Fruit fly (Drosophila melanogaster) whole organism, embryonic: ENCODE measurements around the gene ABCB7.

ENCODE experiments used
- Adf1 ChIP-seq: fragments of 200-800 bp; sonication (Bioruptor generic); IDR thresholded peaks from 2 replicates; pipeline ENCODE4 v1.3.6; 2022; ENCODE audit warnings: missing biosample characterization, missing genetic modification characterization
- Atf-2 ChIP-seq: fragments of 200-800 bp; sonication (Bioruptor generic); optimal IDR thresholded peaks from 2 replicates; lab custom pipeline; 2016; ENCODE audit warnings: missing biosample characterization, missing genetic modification characterization
- CG1024 ChIP-seq: fragments of 200-800 bp; sonication (Bioruptor generic); IDR thresholded peaks from 2 replicates; pipeline ENCODE4 v1.3.6; 2022; ENCODE audit warnings: missing biosample characterization, missing genetic modification characterization
- CG12155 ChIP-seq: fragments of 200-800 bp; sonication (Bioruptor generic); optimal IDR thresholded peaks from 3 replicates; lab custom pipeline; 2016; ENCODE audit warnings: missing biosample characterization, missing genetic modification characterization
- CG1233 ChIP-seq: fragments of 200-800 bp; sonication (Bioruptor generic); optimal IDR thresholded peaks from 4 replicates; lab custom pipeline; 2018; ENCODE audit warnings: missing biosample characterization, mild to moderate bottlenecking, missing genetic modification characterization
- CG12659 ChIP-seq: fragments of 200-800 bp; sonication (Bioruptor generic); optimal IDR thresholded peaks from 3 replicates; lab custom pipeline; 2017; ENCODE audit warnings: mild to moderate bottlenecking, missing biosample characterization, missing genetic modification reagents, missing genetic modification characterization
- CG12769 ChIP-seq: fragments of 200-800 bp; sonication (Bioruptor generic); optimal IDR thresholded peaks from 2 replicates; lab custom pipeline; 2019; ENCODE audit warnings: missing biosample characterization, mild to moderate bottlenecking, missing genetic modification characterization, moderate library complexity
- CG17186 ChIP-seq: fragments of 200-800 bp; sonication (Bioruptor generic); optimal IDR thresholded peaks from 3 replicates; lab custom pipeline; 2017; ENCODE audit warnings: missing biosample characterization, missing genetic modification reagents, missing genetic modification characterization
- CG2120 ChIP-seq: fragments of 200-800 bp; sonication (Bioruptor generic); optimal IDR thresholded peaks from 3 replicates; lab custom pipeline; 2016; ENCODE audit warnings: missing biosample characterization, missing genetic modification characterization
- CG32772 ChIP-seq: fragments of 200-800 bp; sonication (Bioruptor generic); IDR thresholded peaks from 2 replicates; pipeline ENCODE4 v1.3.6; 2022; ENCODE audit warnings: missing biosample characterization, missing genetic modification characterization
- CG3407 ChIP-seq: fragments of 200-800 bp; sonication (Bioruptor generic); optimal IDR thresholded peaks from 2 replicates; lab custom pipeline; 2018; ENCODE audit warnings: missing biosample characterization, mild to moderate bottlenecking, missing genetic modification characterization
- CG34422 ChIP-seq: fragments of 200-800 bp; sonication (Bioruptor generic); IDR thresholded peaks from 3 replicates; pipeline ENCODE4 v1.3.6; 2022; ENCODE audit warnings: missing biosample characterization, missing genetic modification characterization
- CG3838 ChIP-seq: fragments of 200-800 bp; sonication (Bioruptor generic); optimal IDR thresholded peaks from 3 replicates; lab custom pipeline; 2016; ENCODE audit warnings: missing biosample characterization, missing genetic modification characterization
- CG42726 ChIP-seq: fragments of 200-800 bp; sonication (Bioruptor generic); IDR thresholded peaks from 2 replicates; pipeline ENCODE4 v1.3.6; 2022; ENCODE audit warnings: missing biosample characterization, missing genetic modification characterization; ENCODE audit not compliant: partially characterized antibody
- CG4617 ChIP-seq: fragments of 200-800 bp; sonication (Bioruptor generic); optimal IDR thresholded peaks from 3 replicates; lab custom pipeline; 2016; ENCODE audit warnings: missing biosample characterization, missing genetic modification characterization, borderline replicate concordance
- CTCF ChIP-seq: fragments of 200-800 bp; sonication (Bioruptor generic); optimal IDR thresholded peaks from 2 replicates; lab custom pipeline; 2017; ENCODE audit warnings: missing biosample characterization, mild to moderate bottlenecking, missing genetic modification characterization, moderate library complexity
- Dip3 ChIP-seq: fragments of 200-800 bp; sonication (Bioruptor generic); optimal IDR thresholded peaks from 3 replicates; lab custom pipeline; 2016; ENCODE audit warnings: missing biosample characterization, missing genetic modification characterization
- ERR ChIP-seq: fragments of 200-800 bp; sonication (Bioruptor generic); optimal IDR thresholded peaks from 2 replicates; lab custom pipeline; 2016; ENCODE audit warnings: missing biosample characterization, missing genetic modification characterization
- HHEX ChIP-seq: fragments of 200-800 bp; sonication (Bioruptor generic); optimal IDR thresholded peaks from 3 replicates; lab custom pipeline; 2017; ENCODE audit warnings: missing biosample characterization, mild to moderate bottlenecking, missing genetic modification characterization, missing genetic modification reagents
- HmgZ ChIP-seq: fragments of 200-800 bp; sonication (Bioruptor generic); optimal IDR thresholded peaks from 2 replicates; lab custom pipeline; 2018; ENCODE audit warnings: missing biosample characterization, mild to moderate bottlenecking, missing genetic modification characterization
- Kr ChIP-seq: fragments of 200-800 bp; sonication (Bioruptor generic); optimal IDR thresholded peaks from 2 replicates; lab custom pipeline; 2017; ENCODE audit warnings: missing biosample characterization, mild to moderate bottlenecking, missing genetic modification characterization
- Lhr ChIP-seq: fragments of 200-800 bp; sonication (Bioruptor generic); optimal IDR thresholded peaks from 3 replicates; lab custom pipeline; 2017; ENCODE audit warnings: mild to moderate bottlenecking, missing biosample characterization, missing genetic modification reagents, missing genetic modification characterization
- Meics ChIP-seq: fragments of 200-800 bp; sonication (Bioruptor generic); optimal IDR thresholded peaks from 2 replicates; lab custom pipeline; 2017; ENCODE audit warnings: missing biosample characterization, mild to moderate bottlenecking, missing genetic modification characterization
- Mrtf ChIP-seq: fragments of 200-800 bp; sonication (Bioruptor generic); IDR thresholded peaks from 3 replicates; pipeline ENCODE4 v1.3.6; 2022; ENCODE audit warnings: missing biosample characterization, missing genetic modification characterization
- Nf-YC ChIP-seq: fragments of 200-800 bp; optimal IDR thresholded peaks from 3 replicates; lab custom pipeline; 2019; ENCODE audit warnings: missing biosample characterization, mild to moderate bottlenecking, missing genetic modification characterization, moderate library complexity
- Optix ChIP-seq: fragments of 200-800 bp; sonication (Bioruptor generic); IDR thresholded peaks from 3 replicates; pipeline ENCODE4 v1.3.6; 2022; ENCODE audit warnings: missing biosample characterization, missing genetic modification characterization
- Ptx1 ChIP-seq: fragments of 200-800 bp; sonication (Bioruptor generic); IDR thresholded peaks from 2 replicates; pipeline ENCODE4 v1.3.6; 2022; ENCODE audit warnings: missing biosample characterization, missing genetic modification characterization
- Side ChIP-seq: fragments of 200-800 bp; sonication (Bioruptor generic); optimal IDR thresholded peaks from 2 replicates; lab custom pipeline; 2016; ENCODE audit warnings: missing biosample characterization, missing genetic modification characterization
- Sry-β ChIP-seq: fragments of 200-800 bp; sonication (Bioruptor generic); optimal IDR thresholded peaks from 2 replicates; lab custom pipeline; 2018; ENCODE audit warnings: missing biosample characterization, mild to moderate bottlenecking, missing genetic modification characterization, moderate library complexity
- TFAM ChIP-seq: fragments of 200-800 bp; sonication (Bioruptor generic); optimal IDR thresholded peaks from 2 replicates; lab custom pipeline; 2017; ENCODE audit warnings: missing biosample characterization, missing genetic modification characterization, inconsistent platforms
- Xrp1 ChIP-seq: fragments of 200-800 bp; sonication (Bioruptor generic); IDR thresholded peaks from 2 replicates; pipeline ENCODE4 v1.3.6; 2022; ENCODE audit warnings: missing biosample characterization, missing genetic modification characterization
- ap ChIP-seq: fragments of 200-800 bp; sonication (Bioruptor generic); IDR thresholded peaks from 2 replicates; pipeline ENCODE4 v1.3.6; 2022; ENCODE audit warnings: missing biosample characterization, missing genetic modification characterization
- chif ChIP-seq, 2 experiments: fragments of 200-800 bp; sonication (Bioruptor generic); optimal IDR thresholded peaks; 3 replicates each; lab custom pipeline; 2016; ENCODE audit warnings: missing biosample characterization in 2 of 2, missing genetic modification characterization in 2 of 2
- dpn ChIP-seq, 2 experiments: fragments of 200-800 bp; sonication (Bioruptor generic); optimal IDR thresholded peaks; 3 replicates each; lab custom pipeline; 2016; ENCODE audit warnings: missing biosample characterization in 2 of 2, missing genetic modification characterization in 2 of 2
- fru ChIP-seq: fragments of >200 bp; optimal IDR thresholded peaks from 2 replicates; lab custom pipeline; 2017
- fu2 ChIP-seq: fragments of 200-800 bp; sonication (Bioruptor generic); optimal IDR thresholded peaks from 2 replicates; lab custom pipeline; 2016; ENCODE audit warnings: missing biosample characterization, missing genetic modification characterization
- gcm2 ChIP-seq: fragments of 200-800 bp; sonication (Bioruptor generic); optimal IDR thresholded peaks from 2 replicates; lab custom pipeline; 2016; ENCODE audit warnings: missing biosample characterization, missing genetic modification characterization
- gt ChIP-seq: fragments of 200-800 bp; sonication (Bioruptor generic); IDR thresholded peaks from 2 replicates; pipeline ENCODE4 v1.3.6; 2022; ENCODE audit warnings: missing biosample characterization, missing genetic modification characterization
- hbn ChIP-seq: fragments of 200-800 bp; sonication (Bioruptor generic); IDR thresholded peaks from 2 replicates; pipeline ENCODE4 v1.3.6; 2022; ENCODE audit warnings: missing biosample characterization, missing genetic modification characterization; ENCODE audit not compliant: partially characterized antibody
- her ChIP-seq: fragments of 200-800 bp; sonication (Bioruptor generic); optimal IDR thresholded peaks from 2 replicates; lab custom pipeline; 2016; ENCODE audit warnings: missing biosample characterization, missing genetic modification characterization
- kni ChIP-seq: fragments of 200-800 bp; sonication (Bioruptor generic); optimal IDR thresholded peaks from 3 replicates; lab custom pipeline; 2017; ENCODE audit warnings: mild to moderate bottlenecking, missing biosample characterization, missing genetic modification reagents, missing genetic modification characterization
- maf-S ChIP-seq: fragments of 200-800 bp; sonication (Bioruptor generic); optimal IDR thresholded peaks from 2 replicates; lab custom pipeline; 2016; ENCODE audit warnings: missing biosample characterization, missing genetic modification characterization
- nerfin-2 ChIP-seq: fragments of 200-800 bp; sonication (Bioruptor generic); IDR thresholded peaks from 2 replicates; pipeline ENCODE4 v1.3.6; 2022; ENCODE audit warnings: missing biosample characterization, missing genetic modification characterization; ENCODE audit not compliant: partially characterized antibody
- otp ChIP-seq: fragments of 200-800 bp; sonication (Bioruptor generic); IDR thresholded peaks from 3 replicates; pipeline ENCODE4, ENCODE4 v1.3.6; 2022; ENCODE audit warnings: missing biosample characterization, missing genetic modification characterization
- p53 ChIP-seq: fragments of 200-800 bp; sonication (Bioruptor generic); optimal IDR thresholded peaks from 2 replicates; lab custom pipeline; 2016; ENCODE audit warnings: missing biosample characterization, missing genetic modification characterization
- pnt ChIP-seq: fragments of 200-800 bp; sonication (Bioruptor generic); optimal IDR thresholded peaks from 3 replicates; lab custom pipeline; 2016; ENCODE audit warnings: missing biosample characterization, missing genetic modification characterization
- rib ChIP-seq: fragments of 200-800 bp; sonication (Bioruptor generic); IDR thresholded peaks from 2 replicates; pipeline ENCODE4 v1.3.6; 2022; ENCODE audit warnings: missing biosample characterization, missing genetic modification characterization
- row ChIP-seq: fragments of 200-800 bp; sonication (Bioruptor generic); IDR thresholded peaks from 3 replicates; pipeline ENCODE4 v1.3.6; 2022; ENCODE audit warnings: missing biosample characterization, missing genetic modification characterization
- sens ChIP-seq: fragments of 200-800 bp; sonication (Bioruptor generic); peaks from one replicate; lab custom pipeline; 2016; ENCODE audit warnings: missing biosample characterization, missing genetic modification characterization
- tin ChIP-seq: fragments of 200-800 bp; sonication (Bioruptor generic); optimal IDR thresholded peaks from 3 replicates; lab custom pipeline; 2016; ENCODE audit warnings: missing biosample characterization, missing genetic modification characterization
- ttk ChIP-seq: fragments of 200-800 bp; sonication (Bioruptor generic); IDR thresholded peaks from 2 replicates; pipeline ENCODE4 v2.1.2; 2022; ENCODE audit warnings: missing biosample characterization, missing genetic modification characterization
- twi ChIP-seq: fragments of 200-800 bp; optimal IDR thresholded peaks from 2 replicates; lab custom pipeline; 2019; ENCODE audit warnings: missing biosample characterization, mild to moderate bottlenecking, missing genetic modification characterization, moderate library complexity
- vnd ChIP-seq: fragments of 200-800 bp; sonication (Bioruptor generic); IDR thresholded peaks from 3 replicates; pipeline ENCODE4 v1.3.6; 2022; ENCODE audit warnings: missing biosample characterization, missing genetic modification characterization; ENCODE audit not compliant: partially characterized antibody

The ABCB7 gene

dm6 chr3L:1584003-1584402 is 34.2 kb upstream of the ABCB7 start (continued):
- peak; percentile 17 for TF ChIP-seq Lhr (GFP tag; lab: Kevin White, UChicago)
- peak; percentile 56 for TF ChIP-seq CG2120 (GFP tag; lab: Kevin White, UChicago)
- TF ChIP-seq Mrtf (GFP tag; lab: Robert Waterston, UW), result 0 out of 3 replicates have a peak, but pooled peaks have one; percentile 56
- no peak for TF ChIP-seq CG42726 (GFP tag; lab: Robert Waterston, UW)
- no peak for TF ChIP-seq kni (GFP tag; lab: Kevin White, UChicago)
- TF ChIP-seq dpn (GFP tag; optimal IDR thresholded peaks at IDR 0.05; lab: Kevin White, UChicago), result peak in 1 of 2 experiments; percentile 71
- TF ChIP-seq her (GFP tag; lab: Kevin White, UChicago), result peak; percentile 11
- no peak for TF ChIP-seq CG17186
- no peak for TF ChIP-seq TFAM
- TF ChIP-seq Optix (GFP tag; lab: Robert Waterston, UW), result peak; percentile 65; the same call in 2 of the 3 replicates
- no peak for TF ChIP-seq Sry-β (GFP tag; lab: Kevin White, UChicago)
- TF ChIP-seq CG4617 (GFP tag; lab: Kevin White, UChicago), result peak; percentile 16
- TF ChIP-seq row (GFP tag; lab: Robert Waterston, UW), result peak; percentile 68
- peak; percentile 70 for TF ChIP-seq CG12769 (tag; lab: Kevin White, UChicago)
- TF ChIP-seq gcm2 (GFP tag; lab: Kevin White, UChicago), result no peak
- TF ChIP-seq vnd (GFP tag; lab: Robert Waterston, UW), result no peak
- no peak for TF ChIP-seq tin (GFP tag; lab: Kevin White, UChicago)
- no peak for TF ChIP-seq CG1024 (GFP tag; lab: Robert Waterston, UW)
- TF ChIP-seq ERR, result peak; percentile 39
- peak; percentile 53 for TF ChIP-seq CG1233
- peak; percentile 27; the same call in 1 of the 2 replicates for TF ChIP-seq gt (GFP tag; lab: Robert Waterston, UW)
- TF ChIP-seq CG34422, result peak; percentile 65; the same call in 2 of the 3 replicates
- TF ChIP-seq ap (GFP tag; lab: Robert Waterston, UW), result peak; percentile 59
- TF ChIP-seq Dip3 (GFP tag; lab: Kevin White, UChicago), result peak; percentile 25
- peak; percentile 39 for TF ChIP-seq HmgZ (tag; lab: Kevin White, UChicago)
- TF ChIP-seq CG32772 (GFP tag; lab: Robert Waterston, UW), result peak; percentile 65
- peak; percentile 46 for TF ChIP-seq CG12155 (GFP tag; lab: Kevin White, UChicago)
- peak; percentile 84 for TF ChIP-seq otp (GFP tag; lab: Robert Waterston, UW)
- TF ChIP-seq fru (lab: Kevin White, UChicago), result no peak
- TF ChIP-seq twi, result peak; percentile 28
- TF ChIP-seq fu2 (GFP tag; lab: Kevin White, UChicago), result peak; percentile 25
- TF ChIP-seq ttk, result peak; percentile 57; the same call in 1 of the 2 replicates
- TF ChIP-seq HHEX (GFP tag; lab: Kevin White, UChicago), result no peak
- no peak for TF ChIP-seq Nf-YC (tag; lab: Kevin White, UChicago)
- TF ChIP-seq CG3838 (GFP tag; lab: Kevin White, UChicago), result no peak
- peak; percentile 43 for TF ChIP-seq CG12659 (GFP tag; lab: Kevin White, UChicago)
- TF ChIP-seq Kr (GFP tag; lab: Kevin White, UChicago), result no peak
- peak; percentile 29 for TF ChIP-seq pnt (GFP tag; lab: Kevin White, UChicago)
- TF ChIP-seq Atf-2 (GFP tag; lab: Kevin White, UChicago), result peak; percentile 47
- no peak for TF ChIP-seq rib
- no peak for TF ChIP-seq nerfin-2 (GFP tag; lab: Robert Waterston, UW)
- no peak for TF ChIP-seq Adf1 (GFP tag; lab: Robert Waterston, UW)
- peak; percentile 66 for TF ChIP-seq Ptx1 (GFP tag; lab: Robert Waterston, UW)
- TF ChIP-seq sens (GFP tag; lab: Kevin White, UChicago), result peak; percentile 93
- TF ChIP-seq Xrp1 (GFP tag; lab: Robert Waterston, UW), result peak; percentile 86
- TF ChIP-seq CTCF (GFP tag; lab: Kevin White, UChicago), result no peak
- TF ChIP-seq CG3407 (GFP tag; lab: Kevin White, UChicago), result no peak
- peak; percentile 44 for TF ChIP-seq Side (GFP tag; lab: Kevin White, UChicago)
- TF ChIP-seq maf-S (GFP tag; lab: Kevin White, UChicago), result peak; percentile 3
- TF ChIP-seq hbn (GFP tag; lab: Robert Waterston, UW), result no peak
- peak; percentile 70 to 82 for TF ChIP-seq chif (GFP tag; optimal IDR thresholded peaks at IDR 0.05; lab: Kevin White, UChicago)
- no peak for TF ChIP-seq p53 (GFP tag; lab: Kevin White, UChicago)
- no peak for TF ChIP-seq Meics (GFP tag; lab: Kevin White, UChicago)
